Fruit fly (Drosophila melanogaster): ENCODE data around the gene Cyt-c1.

DNA sequence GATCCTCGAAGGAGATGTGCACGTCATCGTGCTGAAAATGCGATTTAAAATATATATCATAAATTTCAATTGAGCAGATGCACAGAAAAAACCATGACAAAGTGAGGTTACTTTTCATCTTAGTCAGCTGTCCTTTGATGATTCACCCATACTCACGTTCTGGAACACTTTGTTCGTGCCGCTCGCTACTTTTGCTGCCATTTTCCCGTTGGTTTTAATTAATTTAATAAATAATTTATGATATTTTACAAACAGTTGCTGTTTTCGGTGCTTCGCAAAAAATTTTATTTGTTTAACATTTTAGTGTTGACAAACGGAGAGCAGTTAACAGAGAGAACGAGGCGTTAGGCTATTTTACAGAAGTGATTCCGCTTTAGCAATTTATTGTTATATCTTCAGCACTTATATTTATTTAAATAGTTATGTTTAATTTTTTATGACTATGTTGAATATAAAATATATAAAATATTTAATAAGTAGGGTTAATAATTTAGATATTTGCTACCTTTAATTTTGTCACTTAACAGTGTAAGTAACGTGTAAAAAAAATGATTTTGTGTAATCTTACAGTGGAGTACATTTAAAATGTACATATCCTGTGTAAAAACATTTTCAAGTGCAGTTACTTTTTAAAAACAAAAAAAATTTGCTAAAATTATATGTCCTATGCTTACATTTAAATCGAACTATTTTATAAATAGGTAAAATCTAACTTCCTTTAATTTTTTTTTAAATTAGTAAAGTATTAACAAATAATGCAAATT, 7.9 kb downstream of the Cyt-c1 start, which contains the start of gene Pfdn4:
- TF ChIP-seq CG31627 (GFP tag; optimal IDR thresholded peaks at IDR 0.05) (no peak), achi (GFP tag; optimal IDR thresholded peaks at IDR 0.05) (no peak), eg (GFP tag; IDR thresholded peaks at IDR 0.05) (no peak), net (GFP tag; optimal IDR thresholded peaks at IDR 0.05) (no peak), salr (GFP tag; optimal IDR thresholded peaks at IDR 0.05) (no peak), Blimp-1 (GFP tag; optimal IDR thresholded peaks at IDR 0.05) (no peak)
